Worm (Caenorhabditis elegans) whole organism, L3 larva: ENCODE results near the gene math-5.

Experiments used
- R02D3.7 ChIP-seq: fragments of 150-350 bp; optimal IDR thresholded peaks from 2 replicates; lab custom pipeline; 2014; ENCODE audit warnings: missing biosample characterization, missing genetic modification characterization
- ZK546.5 ChIP-seq: sonication (generic microtip); optimal IDR thresholded peaks from 2 replicates; lab custom pipeline; 2017; ENCODE audit warnings: missing biosample characterization, missing genetic modification characterization
- ama-1 ChIP-seq: fragments of 150-350 bp; optimal IDR thresholded peaks from 2 replicates; lab custom pipeline; 2018
- ceh-16 ChIP-seq: sonication (generic microtip); optimal IDR thresholded peaks from 2 replicates; lab custom pipeline; 2017; ENCODE audit warnings: missing biosample characterization, missing genetic modification characterization
- ceh-28 ChIP-seq: fragments of 150-350 bp; optimal IDR thresholded peaks from 2 replicates; lab custom pipeline; 2014; ENCODE audit warnings: missing biosample characterization, missing genetic modification reagents, missing genetic modification characterization
- daf-12 ChIP-seq: fragments of 150-350 bp; optimal IDR thresholded peaks from 2 replicates; lab custom pipeline; 2014; ENCODE audit warnings: missing biosample characterization, missing genetic modification reagents, missing genetic modification characterization
- egl-27 ChIP-seq: sonication (generic microtip); optimal IDR thresholded peaks from 4 replicates; lab custom pipeline; 2017; ENCODE audit warnings: missing biosample characterization, missing genetic modification reagents, missing genetic modification characterization
- egl-5 ChIP-seq: fragments of 150-350 bp; optimal IDR thresholded peaks from 2 replicates; lab custom pipeline; 2017; ENCODE audit warnings: missing biosample characterization, missing genetic modification reagents, missing genetic modification characterization, inconsistent platforms
- elt-1 ChIP-seq: fragments of 150-350 bp; optimal IDR thresholded peaks from 2 replicates; lab custom pipeline; 2014; ENCODE audit warnings: missing biosample characterization, missing genetic modification characterization
- elt-2 ChIP-seq: sonication (generic microtip); optimal IDR thresholded peaks from 2 replicates; lab custom pipeline; 2016; ENCODE audit warnings: missing genetic modification reagents, mild to moderate bottlenecking, missing genetic modification characterization, missing compliant biosample characterization
- elt-3 ChIP-seq, 3 experiments: fragments of 150-350 bp in 1 of 3; sonication (generic microtip) in 2 of 3; optimal IDR thresholded peaks; 2 replicates in 2 of 3; 4 replicates in 1 of 3; lab custom pipeline; 2014 to 2017; ENCODE audit warnings: missing biosample characterization in 3 of 3, missing genetic modification characterization in 3 of 3
- fkh-10 ChIP-seq: sonication (generic microtip); optimal IDR thresholded peaks from 2 replicates; lab custom pipeline; 2017; ENCODE audit warnings: missing biosample characterization, missing genetic modification reagents, missing genetic modification characterization
- jun-1 ChIP-seq: fragments of 150-350 bp; optimal IDR thresholded peaks from 2 replicates; lab custom pipeline; 2014; ENCODE audit warnings: missing biosample characterization, missing genetic modification reagents, missing genetic modification characterization
- lin-39 ChIP-seq: fragments of 150-350 bp; optimal IDR thresholded peaks from 2 replicates; lab custom pipeline; 2018; ENCODE audit warnings: missing biosample characterization, missing genetic modification reagents, missing genetic modification characterization
- lsy-12 ChIP-seq: sonication (generic microtip); optimal IDR thresholded peaks from 2 replicates; lab custom pipeline; 2016; ENCODE audit warnings: mild to moderate bottlenecking, missing genetic modification characterization, missing compliant biosample characterization
- mdl-1 ChIP-seq: fragments of 150-350 bp; optimal IDR thresholded peaks from 2 replicates; lab custom pipeline; 2014; ENCODE audit warnings: missing biosample characterization, missing genetic modification characterization
- nfya-1 ChIP-seq: sonication (generic microtip); optimal IDR thresholded peaks from 2 replicates; lab custom pipeline; 2017; ENCODE audit warnings: missing genetic modification characterization, mild to moderate bottlenecking, missing compliant biosample characterization, antibody characterized with exemption, moderate library complexity; ENCODE audit not compliant: insufficient read depth
- nhr-11 ChIP-seq: fragments of 150-350 bp; optimal IDR thresholded peaks from 2 replicates; lab custom pipeline; 2014; ENCODE audit warnings: missing biosample characterization, missing genetic modification characterization
- nhr-12 ChIP-seq: fragments of 150-350 bp; optimal IDR thresholded peaks from 2 replicates; lab custom pipeline; 2014; ENCODE audit warnings: missing biosample characterization, missing genetic modification characterization
- nhr-23 ChIP-seq: fragments of 150-350 bp; optimal IDR thresholded peaks from 2 replicates; lab custom pipeline; 2014; ENCODE audit warnings: missing biosample characterization, missing genetic modification reagents, missing genetic modification characterization
- nhr-237 ChIP-seq: fragments of 150-350 bp; optimal IDR thresholded peaks from 2 replicates; lab custom pipeline; 2014; ENCODE audit warnings: missing biosample characterization, missing genetic modification characterization
- nhr-43 ChIP-seq: sonication (generic microtip); optimal IDR thresholded peaks from 2 replicates; lab custom pipeline; 2016; ENCODE audit warnings: mild to moderate bottlenecking, missing genetic modification characterization, missing compliant biosample characterization; ENCODE audit not compliant: poor library complexity, severe bottlenecking
- nhr-67 ChIP-seq: fragments of 150-350 bp; optimal IDR thresholded peaks from 2 replicates; lab custom pipeline; 2014; ENCODE audit warnings: missing biosample characterization, missing genetic modification characterization
- nhr-76 ChIP-seq: fragments of 150-350 bp; sonication (generic microtip); optimal IDR thresholded peaks from 5 replicates; lab custom pipeline; 2014; ENCODE audit warnings: missing biosample characterization, missing genetic modification characterization
- nhr-77 ChIP-seq: fragments of 150-350 bp; optimal IDR thresholded peaks from 2 replicates; lab custom pipeline; 2014; ENCODE audit warnings: missing biosample characterization, missing genetic modification characterization
- pha-4 ChIP-seq: fragments of 150-350 bp; optimal IDR thresholded peaks from 2 replicates; lab custom pipeline; 2014; ENCODE audit warnings: missing biosample characterization, missing genetic modification reagents, missing genetic modification characterization
- pqm-1 ChIP-seq: fragments of 150-350 bp; optimal IDR thresholded peaks from 2 replicates; lab custom pipeline; 2017; ENCODE audit warnings: missing biosample characterization, missing genetic modification characterization, inconsistent platforms
- sea-2 ChIP-seq: fragments of 150-350 bp; sonication (generic microtip); optimal IDR thresholded peaks from 4 replicates; lab custom pipeline; 2014; ENCODE audit warnings: missing biosample characterization, missing genetic modification reagents, missing genetic modification characterization
- skn-1 ChIP-seq: fragments of 150-350 bp; optimal IDR thresholded peaks from 2 replicates; lab custom pipeline; 2014; ENCODE audit warnings: missing biosample characterization, missing genetic modification characterization
- snpc-4 ChIP-seq: fragments of 150-350 bp; optimal IDR thresholded peaks from 2 replicates; lab custom pipeline; 2014; ENCODE audit warnings: missing biosample characterization, missing genetic modification characterization
- tbx-2 ChIP-seq: sonication (generic microtip); optimal IDR thresholded peaks from 2 replicates; lab custom pipeline; 2016; ENCODE audit warnings: mild to moderate bottlenecking, missing genetic modification characterization, missing compliant biosample characterization
- zag-1 ChIP-seq: fragments of 150-350 bp; optimal IDR thresholded peaks from 2 replicates; lab custom pipeline; 2014; ENCODE audit warnings: missing biosample characterization, missing genetic modification characterization
- ztf-11 ChIP-seq: fragments of 150-350 bp; optimal IDR thresholded peaks from 2 replicates; lab custom pipeline; 2014; ENCODE audit warnings: missing biosample characterization, missing genetic modification characterization
- ztf-4 ChIP-seq: fragments of 150-350 bp; optimal IDR thresholded peaks from 2 replicates; lab custom pipeline; 2014; ENCODE audit warnings: missing biosample characterization, missing genetic modification characterization

math-5 gene

ce11 chrII:1851716-1852115, 30.9 kb downstream of the math-5 start:
- TF ChIP-seq nhr-43 (tag; lab: Kevin White, UChicago) (peak; percentile 85), elt-2 (tag; lab: Kevin White, UChicago) (peak; percentile 100), jun-1 (tag; lab: Kevin White, UChicago) (peak; percentile 96), nhr-77 (no peak), egl-27 (peak; percentile 44), pqm-1 (peak; percentile 99), pha-4 (tag; lab: Kevin White, UChicago) (peak; percentile 52), ZK546.5 (tag; lab: Kevin White, UChicago) (no peak)

DNA sequence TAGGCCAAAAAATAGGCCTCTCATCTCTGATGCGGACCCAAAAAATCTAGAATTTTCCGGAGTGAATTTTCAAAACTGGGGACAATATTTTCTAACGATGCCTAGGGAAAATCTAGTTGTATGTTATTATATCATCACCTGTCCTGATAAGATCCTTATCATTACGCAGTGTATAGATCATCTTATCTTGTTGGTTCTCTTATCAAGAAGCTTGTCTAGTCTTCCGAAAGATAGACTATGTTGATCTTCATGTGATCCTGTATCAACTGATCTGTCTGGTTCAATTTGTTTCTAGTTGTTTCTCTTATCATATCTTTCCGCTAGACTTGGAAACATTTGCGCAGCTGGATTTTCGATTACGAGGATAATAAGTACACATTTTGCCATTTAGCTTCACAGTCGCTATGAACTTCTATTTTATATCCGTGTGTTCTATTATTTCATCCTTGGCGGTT, 31.7 kb downstream of the math-5 start, which contains the start of gene C52E2.3:
C52E2.3 (plus strand) TSS at position 405 of the 455 bp plus-strand sequence.
- no peak for TF ChIP-seq nhr-23
- TF ChIP-seq egl-27 = no peak
- no peak for TF ChIP-seq ama-1
- no peak for TF ChIP-seq mdl-1 (tag; lab: Kevin White, UChicago)
- TF ChIP-seq elt-2 (tag; lab: Kevin White, UChicago) = peak; percentile 51
- peak; percentile 64 for TF ChIP-seq nhr-43 (tag; lab: Kevin White, UChicago)
- no peak for TF ChIP-seq snpc-4 (tag; lab: Kevin White, UChicago)
- TF ChIP-seq elt-3 (tag; optimal IDR thresholded peaks at IDR 0.05; lab: Kevin White, UChicago) = peak in 1 of 3 experiments; percentile 28
- TF ChIP-seq zag-1 = no peak
- TF ChIP-seq, all 47 proteins: peak for 3

ce11 chrII:1850299-1850698, 32.3 kb downstream of the math-5 start, which contains the start of gene fbxb-96:
Gene fbxb-96 (minus strand): TSS chrII:1850399.
- TF ChIP-seq elt-3 (tag; optimal IDR thresholded peaks at IDR 0.05; lab: Kevin White, UChicago) = no peak
- no peak for TF ChIP-seq egl-5 (tag; lab: Kevin White, UChicago)
- TF ChIP-seq nhr-12 (tag; lab: Kevin White, UChicago) = no peak
- no peak for TF ChIP-seq nhr-11
- no peak for TF ChIP-seq fkh-10 (GFP tag; lab: Kevin White, UChicago)
- TF ChIP-seq R02D3.7 (tag; lab: Kevin White, UChicago) = no peak
- no peak for TF ChIP-seq sea-2 (GFP tag; lab: Kevin White, UChicago)
- no peak for TF ChIP-seq nhr-43 (tag; lab: Kevin White, UChicago)
- TF ChIP-seq zag-1 = no peak
- no peak for TF ChIP-seq tbx-2 (tag; lab: Kevin White, UChicago)
- no peak for TF ChIP-seq elt-1
- no peak for TF ChIP-seq daf-12

DNA sequence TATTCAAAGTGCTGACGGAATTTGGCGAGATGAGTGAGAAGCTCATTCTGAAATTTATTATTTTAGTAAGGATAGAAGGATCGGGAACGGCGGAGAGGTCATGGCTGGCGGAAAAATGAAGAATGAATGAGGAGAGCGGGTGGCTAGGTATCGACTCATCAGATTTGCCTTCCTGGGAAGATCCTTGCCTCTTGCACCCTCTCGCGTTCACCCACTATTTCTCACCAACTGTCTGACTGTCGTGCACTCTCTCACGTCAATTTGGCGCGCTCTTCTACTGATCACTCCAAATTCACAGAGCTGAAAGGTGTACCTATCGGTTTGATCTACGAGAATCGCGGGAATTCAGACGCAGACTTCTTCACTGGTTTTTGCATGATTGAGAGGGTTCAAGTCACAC, 34.5 kb downstream of the math-5 start, which contains the start of gene fbxb-97:
fbxb-97 (minus strand) TSS at position 53 of the 400 bp plus-strand sequence.
- TF ChIP-seq ceh-16 (tag; lab: Kevin White, UChicago) = no peak

DNA sequence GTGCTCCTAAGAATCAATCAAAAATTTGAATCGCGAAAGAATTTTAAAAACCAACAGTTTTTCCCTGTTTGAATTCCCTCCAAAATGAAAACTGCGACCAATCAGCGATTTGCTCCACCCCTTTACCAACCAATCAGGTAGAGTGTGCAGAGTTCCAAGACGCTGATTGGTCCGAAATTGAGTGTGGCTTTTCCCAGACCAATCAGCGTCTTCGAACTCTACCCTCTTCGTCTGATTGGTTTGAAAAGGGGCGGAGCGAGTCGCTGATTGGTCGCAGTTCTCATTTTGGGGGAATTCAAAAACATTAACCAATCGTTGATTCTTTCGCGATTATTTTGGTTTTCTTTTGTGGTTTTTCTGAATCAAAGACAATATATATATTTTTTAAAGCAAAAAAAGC, 38.1 kb downstream of the math-5 start:
- no peak for TF ChIP-seq ceh-28 (tag; lab: Kevin White, UChicago)
- peak; percentile 22 for TF ChIP-seq nfya-1
- TF ChIP-seq, all 47 proteins: peak for 1

ce11 chrII:1842894-1843293, 39.7 kb downstream of the math-5 start, which contains the start of the genes C52E2.5 and C52E2.4:
Gene C52E2.5 (minus strand): TSS chrII:1842936.
Gene C52E2.4 (plus strand): TSS chrII:1843145.
- TF ChIP-seq nhr-76 (tag; lab: Kevin White, UChicago) (no peak), nhr-237 (tag; lab: Kevin White, UChicago) (no peak), nhr-67 (no peak), lsy-12 (tag; lab: Kevin White, UChicago) (no peak), pha-4 (tag; lab: Kevin White, UChicago) (peak; percentile 73), skn-1 (tag; lab: Kevin White, UChicago) (peak; percentile 17), ztf-4 (tag; lab: Kevin White, UChicago) (no peak), lin-39 (tag; lab: Kevin White, UChicago) (no peak), jun-1 (tag; lab: Kevin White, UChicago) (peak; percentile 20), elt-2 (tag; lab: Kevin White, UChicago) (peak; percentile 94), tbx-2 (tag; lab: Kevin White, UChicago) (no peak), pqm-1 (no peak), ztf-11 (tag; lab: Kevin White, UChicago) (no peak)
- TF ChIP-seq, all 47 proteins: peak for 4
